Worm (Caenorhabditis elegans) whole organism, L2 larva: ENCODE measurements around the gene F53F8.3.

Experiments
- C34F6.9 ChIP-seq: fragments of 150-350 bp; optimal IDR thresholded peaks from 2 replicates; lab custom pipeline; 2014; ENCODE audit warnings: missing biosample characterization, missing genetic modification characterization
- F13H6.1 ChIP-seq: sonication (generic microtip); optimal IDR thresholded peaks from 2 replicates; lab custom pipeline; 2016; ENCODE audit warnings: missing genetic modification characterization, missing compliant biosample characterization
- R02D3.7 ChIP-seq: fragments of 150-350 bp; optimal IDR thresholded peaks from 2 replicates; lab custom pipeline; 2014; ENCODE audit warnings: missing biosample characterization, missing genetic modification characterization
- Y55F3AM.14 ChIP-seq: fragments of 200-800 bp; sonication (Bioruptor generic); optimal IDR thresholded peaks from 2 replicates; lab custom pipeline; 2018; ENCODE audit warnings: mild to moderate bottlenecking, missing genetic modification characterization, missing compliant biosample characterization
- ZK546.5 ChIP-seq: sonication (generic microtip); optimal IDR thresholded peaks from 2 replicates; lab custom pipeline; 2017; ENCODE audit warnings: missing biosample characterization, missing genetic modification characterization
- alr-1 ChIP-seq: fragments of 150-350 bp; optimal IDR thresholded peaks from 2 replicates; lab custom pipeline; 2014; ENCODE audit warnings: missing biosample characterization, missing genetic modification characterization
- aly-2 ChIP-seq: fragments of 150-350 bp; optimal IDR thresholded peaks from 2 replicates; lab custom pipeline; 2014; ENCODE audit warnings: missing biosample characterization, missing genetic modification characterization
- ama-1 ChIP-seq: fragments of 150-350 bp; optimal IDR thresholded peaks from 2 replicates; lab custom pipeline; 2018; ENCODE audit warnings: inconsistent platforms
- blmp-1 ChIP-seq: sonication (generic microtip); optimal IDR thresholded peaks from 2 replicates; lab custom pipeline; 2017; ENCODE audit warnings: missing genetic modification characterization, mild to moderate bottlenecking, missing compliant biosample characterization, antibody characterized with exemption, moderate library complexity; ENCODE audit not compliant: insufficient read depth
- ceh-16 ChIP-seq: fragments of 150-350 bp; optimal IDR thresholded peaks from 2 replicates; lab custom pipeline; 2014; ENCODE audit warnings: missing biosample characterization, missing genetic modification characterization
- ceh-82 ChIP-seq: fragments of 150-350 bp; optimal IDR thresholded peaks from 2 replicates; lab custom pipeline; 2014; ENCODE audit warnings: missing biosample characterization, missing genetic modification characterization
- crh-2 ChIP-seq: sonication (generic microtip); optimal IDR thresholded peaks from 2 replicates; lab custom pipeline; 2017; ENCODE audit warnings: missing biosample characterization, missing genetic modification characterization
- dmd-4 ChIP-seq: sonication (generic microtip); optimal IDR thresholded peaks from 2 replicates; lab custom pipeline; 2017; ENCODE audit warnings: missing biosample characterization, missing genetic modification characterization
- egl-27 ChIP-seq: sonication (generic microtip); optimal IDR thresholded peaks from 3 replicates; lab custom pipeline; 2017; ENCODE audit warnings: missing biosample characterization, missing genetic modification reagents, missing genetic modification characterization
- elt-1 ChIP-seq: fragments of 150-350 bp; optimal IDR thresholded peaks from 2 replicates; lab custom pipeline; 2014; ENCODE audit warnings: missing biosample characterization, missing genetic modification characterization
- elt-3 ChIP-seq: sonication (generic microtip); optimal IDR thresholded peaks from 2 replicates; lab custom pipeline; 2017; ENCODE audit warnings: missing biosample characterization, missing genetic modification characterization
- fos-1 ChIP-seq: fragments of 150-350 bp; optimal IDR thresholded peaks from 2 replicates; lab custom pipeline; 2014; ENCODE audit warnings: missing biosample characterization, missing genetic modification characterization
- gmeb-1 ChIP-seq: fragments of 150-350 bp; optimal IDR thresholded peaks from 2 replicates; lab custom pipeline; 2014; ENCODE audit warnings: missing biosample characterization, missing genetic modification characterization
- lin-13 ChIP-seq: fragments of 150-350 bp; optimal IDR thresholded peaks from 2 replicates; lab custom pipeline; 2014; ENCODE audit warnings: missing biosample characterization, missing genetic modification reagents, missing genetic modification characterization
- lin-39 ChIP-seq: fragments of 150-350 bp; optimal IDR thresholded peaks from 2 replicates; lab custom pipeline; 2014; ENCODE audit warnings: missing biosample characterization, missing genetic modification reagents, missing genetic modification characterization
- lsy-2 ChIP-seq, 2 experiments: fragments of 150-350 bp in 1 of 2; sonication (generic microtip) in 1 of 2; optimal IDR thresholded peaks; 2 replicates each; lab custom pipeline; 2014 to 2017; ENCODE audit warnings: missing biosample characterization in 2 of 2, missing genetic modification characterization in 2 of 2
- mbf-1 ChIP-seq: sonication (generic microtip); optimal IDR thresholded peaks from 2 replicates; lab custom pipeline; 2017; ENCODE audit warnings: missing biosample characterization, missing genetic modification characterization
- mdl-1 ChIP-seq, 2 experiments: fragments of 150-350 bp in 1 of 2; sonication (generic microtip) in 1 of 2; optimal IDR thresholded peaks; 2 replicates each; lab custom pipeline; 2017; ENCODE audit warnings: missing biosample characterization in 2 of 2, missing genetic modification characterization in 2 of 2
- nhr-10 ChIP-seq: sonication (generic microtip); optimal IDR thresholded peaks from 2 replicates; lab custom pipeline; 2017; ENCODE audit warnings: missing biosample characterization, missing genetic modification characterization
- nhr-11 ChIP-seq: fragments of 150-350 bp; optimal IDR thresholded peaks from 2 replicates; lab custom pipeline; 2014; ENCODE audit warnings: missing biosample characterization, missing genetic modification characterization
- nhr-12 ChIP-seq: fragments of 150-350 bp; optimal IDR thresholded peaks from 2 replicates; lab custom pipeline; 2014; ENCODE audit warnings: missing biosample characterization, missing genetic modification characterization
- nhr-129 ChIP-seq: fragments of 150-350 bp; optimal IDR thresholded peaks from 2 replicates; lab custom pipeline; 2014; ENCODE audit warnings: missing biosample characterization, missing genetic modification characterization
- nhr-21 ChIP-seq: fragments of 150-350 bp; optimal IDR thresholded peaks from 2 replicates; lab custom pipeline; 2014; ENCODE audit warnings: missing biosample characterization, missing genetic modification characterization
- nhr-23 ChIP-seq: fragments of 150-350 bp; optimal IDR thresholded peaks from 2 replicates; lab custom pipeline; 2014; ENCODE audit warnings: missing biosample characterization, missing genetic modification reagents, missing genetic modification characterization
- nhr-237 ChIP-seq: fragments of 150-350 bp; optimal IDR thresholded peaks from 2 replicates; lab custom pipeline; 2014; ENCODE audit warnings: missing biosample characterization, missing genetic modification characterization
- nhr-25 ChIP-seq: fragments of 150-350 bp; sonication (generic microtip); optimal IDR thresholded peaks from 3 replicates; lab custom pipeline; 2014; ENCODE audit warnings: missing biosample characterization, missing genetic modification characterization
- nhr-6 ChIP-seq: fragments of 150-350 bp; optimal IDR thresholded peaks from 2 replicates; lab custom pipeline; 2014; ENCODE audit warnings: missing biosample characterization, missing genetic modification characterization
- nhr-77 ChIP-seq: fragments of 150-350 bp; optimal IDR thresholded peaks from 2 replicates; lab custom pipeline; 2014; ENCODE audit warnings: missing biosample characterization, missing genetic modification characterization
- peb-1 ChIP-seq: fragments of 150-350 bp; optimal IDR thresholded peaks from 2 replicates; lab custom pipeline; 2014; ENCODE audit warnings: missing biosample characterization, missing genetic modification characterization
- sem-4 ChIP-seq: fragments of 150-350 bp; optimal IDR thresholded peaks from 2 replicates; lab custom pipeline; 2014; ENCODE audit warnings: missing biosample characterization, missing genetic modification reagents, missing genetic modification characterization
- skn-1 ChIP-seq: sonication (generic microtip); optimal IDR thresholded peaks from 2 replicates; lab custom pipeline; 2017; ENCODE audit warnings: missing biosample characterization, missing genetic modification characterization
- sma-3 ChIP-seq: sonication (generic microtip); optimal IDR thresholded peaks from 2 replicates; lab custom pipeline; 2016; ENCODE audit warnings: missing genetic modification reagents, missing genetic modification characterization, missing compliant biosample characterization
- sma-9 ChIP-seq, 2 experiments: fragments of 150-350 bp in 1 of 2; sonication (generic microtip) in 1 of 2; optimal IDR thresholded peaks; 2 replicates each; lab custom pipeline; 2014 to 2016; ENCODE audit warnings: missing genetic modification characterization in 2 of 2, mild to moderate bottlenecking in 1 of 2, missing biosample characterization in 1 of 2, missing compliant biosample characterization in 1 of 2, missing genetic modification reagents in 1 of 2, moderate library complexity in 1 of 2
- snpc-4 ChIP-seq: fragments of 150-350 bp; optimal IDR thresholded peaks from 2 replicates; lab custom pipeline; 2014; ENCODE audit warnings: missing biosample characterization, missing genetic modification characterization
- unc-39 ChIP-seq: fragments of 150-350 bp; optimal IDR thresholded peaks from 2 replicates; lab custom pipeline; 2014; ENCODE audit warnings: missing biosample characterization, missing genetic modification characterization
- unc-55 ChIP-seq: fragments of 150-350 bp; sonication (generic microtip); optimal IDR thresholded peaks from 3 replicates; lab custom pipeline; 2014; ENCODE audit warnings: missing biosample characterization, missing genetic modification reagents, missing genetic modification characterization
- unc-62 ChIP-seq: fragments of 150-350 bp; optimal IDR thresholded peaks from 2 replicates; lab custom pipeline; 2014; ENCODE audit warnings: missing biosample characterization, missing genetic modification reagents, missing genetic modification characterization
- zag-1 ChIP-seq: fragments of 150-350 bp; optimal IDR thresholded peaks from 2 replicates; lab custom pipeline; 2014; ENCODE audit warnings: missing biosample characterization, missing genetic modification characterization
- ztf-1 ChIP-seq: fragments of 200-800 bp; sonication (Bioruptor generic); conservative IDR thresholded peaks from 2 replicates; pipeline ENCODE4 v1.3.6; 2022; ENCODE audit warnings: missing genetic modification characterization, missing compliant biosample characterization
- ztf-11 ChIP-seq: sonication (generic microtip); optimal IDR thresholded peaks from 2 replicates; lab custom pipeline; 2017; ENCODE audit warnings: missing biosample characterization, missing genetic modification characterization
- ztf-4 ChIP-seq: fragments of 150-350 bp; optimal IDR thresholded peaks from 2 replicates; lab custom pipeline; 2014; ENCODE audit warnings: missing biosample characterization, missing genetic modification characterization

The F53F8.3 gene

ce11 chrV:20712994-20713326, 23.6 kb upstream of the F53F8.3 start:
- TF ChIP-seq snpc-4 (tag; lab: Kevin White, UChicago) (no peak), sma-9 (GFP tag; optimal IDR thresholded peaks at IDR 0.05; lab: Kevin White, UChicago) (peak; percentile 75), sma-9 (tag; optimal IDR thresholded peaks at IDR 0.05; lab: Kevin White, UChicago) (no peak), ztf-4 (tag; lab: Kevin White, UChicago) (peak; percentile 85), nhr-21 (tag; lab: Kevin White, UChicago) (no peak), nhr-12 (tag; lab: Kevin White, UChicago) (no peak), nhr-129 (tag; lab: Kevin White, UChicago) (peak; percentile 92), ama-1 (lab: Kevin White, UChicago) (peak; percentile 88), crh-2 (peak; percentile 68), zag-1 (tag; lab: Kevin White, UChicago) (no peak), nhr-25 (tag; lab: Kevin White, UChicago) (peak; percentile 41), egl-27 (tag; lab: Kevin White, UChicago) (no peak), lsy-2 (tag; optimal IDR thresholded peaks at IDR 0.05; lab: Kevin White, UChicago) (peak in 1 of 2 experiments; percentile 71), lin-13 (GFP tag; lab: Kevin White, UChicago) (no peak), mdl-1 (tag; optimal IDR thresholded peaks at IDR 0.05; lab: Kevin White, UChicago) (peak in 1 of 2 experiments; percentile 77), unc-55 (GFP tag; lab: Kevin White, UChicago) (peak; percentile 59), fos-1 (tag; lab: Kevin White, UChicago) (no peak), peb-1 (tag; lab: Kevin White, UChicago) (no peak), nhr-6 (tag; lab: Kevin White, UChicago) (no peak), lin-39 (tag; lab: Kevin White, UChicago) (no peak), gmeb-1 (tag; lab: Kevin White, UChicago) (no peak), nhr-11 (tag; lab: Kevin White, UChicago) (no peak), sem-4 (tag; lab: Kevin White, UChicago) (no peak), Y55F3AM.14 (GFP tag; lab: Kevin White, UChicago) (no peak), C34F6.9 (tag; lab: Kevin White, UChicago) (peak; percentile 82), unc-39 (tag; lab: Kevin White, UChicago) (no peak), skn-1 (tag; lab: Kevin White, UChicago) (peak; percentile 21), blmp-1 (tag; lab: Kevin White, UChicago) (peak; percentile 14), sma-3 (GFP tag; lab: Kevin White, UChicago) (no peak), dmd-4 (no peak), F13H6.1 (tag; lab: Kevin White, UChicago) (peak; percentile 29), ZK546.5 (tag; lab: Kevin White, UChicago) (no peak)
- TF ChIP-seq, all 48 proteins: peak for 13

DNA sequence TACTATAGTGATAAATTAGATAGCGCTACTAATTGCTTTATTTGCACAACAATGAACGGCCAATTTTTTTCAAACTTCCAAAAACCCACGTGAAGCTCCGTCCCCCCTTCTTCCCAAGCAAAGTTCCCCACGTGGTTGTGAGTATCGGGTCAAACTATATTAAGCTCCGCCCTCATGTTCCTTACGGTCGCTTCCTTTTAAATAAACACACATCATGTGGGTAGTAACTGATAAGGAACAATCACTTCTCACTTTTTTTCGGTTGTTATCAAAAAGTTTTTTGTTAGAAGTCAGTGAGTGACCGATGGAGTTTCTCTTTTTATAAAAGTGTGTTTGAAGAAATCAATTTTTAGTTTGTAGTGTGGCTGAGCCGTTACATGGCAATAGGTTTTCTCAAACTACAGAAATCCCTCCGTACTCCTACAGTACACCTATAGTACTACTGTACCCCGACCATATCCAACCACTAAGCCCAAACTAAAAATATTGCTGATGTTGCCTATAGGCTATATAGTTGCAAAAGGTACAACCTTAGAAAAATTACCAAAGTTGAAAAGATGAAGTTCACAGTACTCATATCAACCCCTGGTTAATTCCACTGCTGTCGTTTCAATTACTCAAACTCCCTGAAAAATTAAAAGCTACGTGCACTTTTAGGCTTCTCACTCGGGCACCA, 23.1 kb upstream of the F53F8.3 start:
- TF ChIP-seq ceh-16 (tag; lab: Kevin White, UChicago) (no peak), ZK546.5 (tag; lab: Kevin White, UChicago) (no peak), zag-1 (tag; lab: Kevin White, UChicago) (no peak), nhr-129 (tag; lab: Kevin White, UChicago) (peak; percentile 35), Y55F3AM.14 (GFP tag; lab: Kevin White, UChicago) (no peak), sma-9 (GFP tag; optimal IDR thresholded peaks at IDR 0.05; lab: Kevin White, UChicago) (peak; percentile 87), sma-9 (tag; optimal IDR thresholded peaks at IDR 0.05; lab: Kevin White, UChicago) (no peak), elt-1 (no peak), elt-3 (tag; lab: Kevin White, UChicago) (no peak), gmeb-1 (tag; lab: Kevin White, UChicago) (peak; percentile 70), aly-2 (tag; lab: Kevin White, UChicago) (no peak), unc-62 (no peak), snpc-4 (tag; lab: Kevin White, UChicago) (no peak), sem-4 (tag; lab: Kevin White, UChicago) (peak; percentile 6), C34F6.9 (tag; lab: Kevin White, UChicago) (no peak), sma-3 (GFP tag; lab: Kevin White, UChicago) (peak; percentile 63), blmp-1 (tag; lab: Kevin White, UChicago) (no peak), ztf-11 (tag; lab: Kevin White, UChicago) (no peak), nhr-11 (tag; lab: Kevin White, UChicago) (no peak), ceh-82 (tag; lab: Kevin White, UChicago) (no peak), unc-39 (tag; lab: Kevin White, UChicago) (no peak), egl-27 (tag; lab: Kevin White, UChicago) (no peak), dmd-4 (no peak), F13H6.1 (tag; lab: Kevin White, UChicago) (peak; percentile 81), nhr-10 (tag; lab: Kevin White, UChicago) (no peak), lsy-2 (tag; optimal IDR thresholded peaks at IDR 0.05; lab: Kevin White, UChicago) (no peak), skn-1 (tag; lab: Kevin White, UChicago) (no peak), nhr-6 (tag; lab: Kevin White, UChicago) (no peak), R02D3.7 (tag; lab: Kevin White, UChicago) (no peak), nhr-77 (tag; lab: Kevin White, UChicago) (no peak), alr-1 (tag; lab: Kevin White, UChicago) (no peak), ztf-1 (GFP tag; lab: Robert Waterston, UW) (no peak), ztf-4 (tag; lab: Kevin White, UChicago) (no peak), nhr-237 (tag; lab: Kevin White, UChicago) (no peak), lin-39 (tag; lab: Kevin White, UChicago) (no peak), mbf-1 (no peak), lin-13 (GFP tag; lab: Kevin White, UChicago) (no peak), unc-55 (GFP tag; lab: Kevin White, UChicago) (no peak), nhr-23 (no peak), nhr-12 (tag; lab: Kevin White, UChicago) (no peak), ama-1 (lab: Kevin White, UChicago) (no peak), mdl-1 (tag; optimal IDR thresholded peaks at IDR 0.05; lab: Kevin White, UChicago) (peak; percentile 48 to 77), nhr-21 (tag; lab: Kevin White, UChicago) (no peak)
